Worm (Caenorhabditis elegans) whole organism, mixed stage, embryonic: Measurements from ENCODE around the gene srd-44.

Source experiments
- blmp-1 ChIP-seq: fragments of 150-350 bp; optimal IDR thresholded peaks from 2 replicates; lab custom pipeline; 2014; ENCODE audit warnings: missing biosample characterization, missing genetic modification characterization
- ceh-83 ChIP-seq: fragments of 200-800 bp; sonication (Bioruptor generic); optimal IDR thresholded peaks from 2 replicates; lab custom pipeline; 2018; ENCODE audit warnings: mild to moderate bottlenecking, missing genetic modification characterization, missing compliant biosample characterization
- ces-1 ChIP-seq: fragments of 150-350 bp; optimal IDR thresholded peaks from 2 replicates; lab custom pipeline; 2014; ENCODE audit warnings: missing biosample characterization, missing genetic modification reagents, missing genetic modification characterization
- cnd-1 ChIP-seq: fragments of 200-800 bp; sonication (Bioruptor generic); optimal IDR thresholded peaks from 2 replicates; lab custom pipeline; 2018; ENCODE audit warnings: mild to moderate bottlenecking, missing genetic modification characterization, missing compliant biosample characterization
- elt-1 ChIP-seq: sonication (generic microtip); optimal IDR thresholded peaks from 2 replicates; lab custom pipeline; 2017; ENCODE audit warnings: missing genetic modification characterization, mild to moderate bottlenecking, missing compliant biosample characterization, antibody characterized with exemption, moderate library complexity, borderline replicate concordance; ENCODE audit not compliant: insufficient read depth
- elt-3 ChIP-seq: fragments of 150-350 bp; optimal IDR thresholded peaks from 2 replicates; lab custom pipeline; 2014; ENCODE audit warnings: missing biosample characterization, missing genetic modification characterization
- lin-13 ChIP-seq: fragments of 150-350 bp; optimal IDR thresholded peaks from 2 replicates; lab custom pipeline; 2014; ENCODE audit warnings: missing biosample characterization, missing genetic modification characterization
- mep-1 ChIP-seq: fragments of 150-350 bp; optimal IDR thresholded peaks from 2 replicates; lab custom pipeline; 2017; ENCODE audit warnings: missing biosample characterization, missing genetic modification reagents, missing genetic modification characterization, inconsistent platforms
- nhr-12 ChIP-seq: fragments of 150-350 bp; optimal IDR thresholded peaks from 2 replicates; lab custom pipeline; 2014; ENCODE audit warnings: missing biosample characterization, missing genetic modification characterization
- nhr-237 ChIP-seq: fragments of 150-350 bp; optimal IDR thresholded peaks from 2 replicates; lab custom pipeline; 2014; ENCODE audit warnings: missing biosample characterization, missing genetic modification characterization
- pha-4 ChIP-seq: fragments of 150-350 bp; optimal IDR thresholded peaks from 2 replicates; lab custom pipeline; 2018; ENCODE audit warnings: missing biosample characterization, missing genetic modification reagents, missing genetic modification characterization
- snpc-4 ChIP-seq: fragments of 150-350 bp; optimal IDR thresholded peaks from 2 replicates; lab custom pipeline; 2014; ENCODE audit warnings: missing biosample characterization, missing genetic modification characterization
- unc-62 ChIP-seq: fragments of 150-350 bp; optimal IDR thresholded peaks from 2 replicates; lab custom pipeline; 2014; ENCODE audit warnings: missing biosample characterization, missing genetic modification reagents, missing genetic modification characterization
- ztf-11 ChIP-seq: fragments of 150-350 bp; optimal IDR thresholded peaks from 2 replicates; lab custom pipeline; 2014; ENCODE audit warnings: missing biosample characterization, missing genetic modification characterization

ce11 chrX:12294263-12294662 is 44.0 kb upstream of the srd-44 start, which contains the start of gene W06D11.1:
- no peak for TF ChIP-seq nhr-12 (tag; lab: Kevin White, UChicago)
- no peak for TF ChIP-seq unc-62
- TF ChIP-seq snpc-4 (tag; lab: Kevin White, UChicago) = no peak
- no peak for TF ChIP-seq lin-13
- TF ChIP-seq elt-1 (tag; lab: Kevin White, UChicago) = no peak
- no peak for TF ChIP-seq cnd-1 (tag; lab: Kevin White, UChicago)
- no peak for TF ChIP-seq ztf-11 (tag; lab: Kevin White, UChicago)
- TF ChIP-seq blmp-1 (tag; lab: Kevin White, UChicago) = no peak
- TF ChIP-seq mep-1 = no peak
- TF ChIP-seq ces-1 = no peak
- no peak for TF ChIP-seq pha-4 (tag; lab: Kevin White, UChicago)
- TF ChIP-seq ceh-83 = no peak
- TF ChIP-seq nhr-237 (tag; lab: Kevin White, UChicago) = no peak
- no peak for TF ChIP-seq elt-3 (tag; lab: Kevin White, UChicago)
